Worm (Caenorhabditis elegans) whole organism, L3 larva: Measurements from ENCODE around the gene dna-2.

Source experiments
- nhr-237 ChIP-seq: fragments of 150-350 bp; optimal IDR thresholded peaks from 2 replicates; lab custom pipeline; 2014; ENCODE audit warnings: missing biosample characterization, missing genetic modification characterization
- snpc-4 ChIP-seq: fragments of 150-350 bp; optimal IDR thresholded peaks from 2 replicates; lab custom pipeline; 2014; ENCODE audit warnings: missing biosample characterization, missing genetic modification characterization
- ztf-11 ChIP-seq: fragments of 150-350 bp; optimal IDR thresholded peaks from 2 replicates; lab custom pipeline; 2014; ENCODE audit warnings: missing biosample characterization, missing genetic modification characterization

ce11 chrII:11731174-11731724, 47.0 kb upstream of the dna-2 start:
- no peak for TF ChIP-seq nhr-237
- TF ChIP-seq snpc-4 (tag; lab: Kevin White, UChicago) = no peak
- no peak for TF ChIP-seq ztf-11 (tag; lab: Kevin White, UChicago)
